Fruit fly (Drosophila melanogaster) whole organism, wandering third instar larva: ENCODE results near the gene CG43057.

ENCODE experiments used
- Hnf4 ChIP-seq: fragments of 200-800 bp; sonication (Bioruptor generic); optimal IDR thresholded peaks from 2 replicates; lab custom pipeline; 2016; ENCODE audit warnings: missing biosample characterization, mild to moderate bottlenecking, missing genetic modification characterization
- Hr78 ChIP-seq: fragments of >200 bp; optimal IDR thresholded peaks from 2 replicates; lab custom pipeline; 2017; ENCODE audit warnings: missing biosample characterization, missing genetic modification characterization
- Myc ChIP-seq: fragments of >200 bp; optimal IDR thresholded peaks from 2 replicates; lab custom pipeline; 2017
- Rel ChIP-seq, 2 experiments: fragments of 200-800 bp; sonication (Bioruptor generic) in 1 of 2; optimal IDR thresholded peaks; 2 replicates in 1 of 2; 3 replicates in 1 of 2; lab custom pipeline; 2016 to 2019; ENCODE audit warnings: mild to moderate bottlenecking in 2 of 2, missing biosample characterization in 2 of 2, missing genetic modification characterization in 2 of 2, moderate library complexity in 1 of 2
- brk ChIP-seq: fragments of 200-800 bp; sonication (Bioruptor generic); optimal IDR thresholded peaks from 2 replicates; lab custom pipeline; 2016; ENCODE audit warnings: missing biosample characterization, mild to moderate bottlenecking, missing genetic modification characterization
- ey ChIP-seq: fragments of 200-800 bp; sonication (Bioruptor generic); optimal IDR thresholded peaks from 2 replicates; lab custom pipeline; 2016; ENCODE audit warnings: missing biosample characterization, missing genetic modification characterization
- fru ChIP-seq: fragments of 200-800 bp; sonication (Bioruptor generic); optimal IDR thresholded peaks from 3 replicates; lab custom pipeline; 2016; ENCODE audit warnings: missing biosample characterization, mild to moderate bottlenecking, missing genetic modification characterization
- psq ChIP-seq: fragments of 200-800 bp; sonication (Bioruptor generic); optimal IDR thresholded peaks from 3 replicates; lab custom pipeline; 2017; ENCODE audit warnings: missing biosample characterization, mild to moderate bottlenecking, missing genetic modification characterization, moderate library complexity
- tai ChIP-seq: sonication (Bioruptor generic); optimal IDR thresholded peaks from 2 replicates; lab custom pipeline; 2016; ENCODE audit warnings: missing biosample characterization, missing genetic modification characterization
- usp ChIP-seq: fragments of >200 bp; optimal IDR thresholded peaks from 2 replicates; lab custom pipeline; 2017; ENCODE audit warnings: missing biosample characterization, missing genetic modification characterization

DNA sequence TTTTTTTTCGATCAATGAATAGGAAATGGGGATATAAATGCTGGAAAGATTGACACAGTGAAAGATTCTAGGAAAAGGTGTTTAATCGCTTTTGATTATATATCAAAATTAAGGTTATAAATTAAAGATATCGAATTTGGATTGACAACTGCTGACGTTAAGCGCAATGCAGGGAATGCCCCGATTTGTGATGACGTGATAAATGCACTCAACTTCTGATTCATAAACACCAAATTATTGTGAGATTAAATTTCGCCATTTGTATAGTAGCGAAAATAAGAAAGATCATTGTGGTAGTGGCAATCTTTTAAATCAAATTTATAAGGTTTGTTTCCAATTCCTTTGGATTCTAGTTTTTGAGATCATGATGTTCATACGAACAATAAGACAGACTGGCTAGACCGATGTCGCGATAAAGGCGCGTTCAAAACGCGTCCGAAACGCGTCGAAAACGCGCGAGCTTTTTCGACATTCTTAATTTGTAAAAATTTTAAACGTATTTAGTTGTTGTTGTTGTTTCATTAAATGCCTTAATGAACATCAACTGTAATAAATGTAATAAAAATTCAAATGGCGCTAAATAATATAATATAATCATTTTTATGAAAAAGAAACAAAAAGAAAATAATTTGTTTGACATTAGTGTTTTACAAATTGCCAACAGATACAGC lies 28.4 kb downstream of the CG43057 start, which contains the start of gene CG8349:
- TF ChIP-seq Rel (GFP tag; optimal IDR thresholded peaks at IDR 0.05; lab: Kevin White, UChicago) = no peak
- TF ChIP-seq Rel (tag; optimal IDR thresholded peaks at IDR 0.05; lab: Kevin White, UChicago) = peak; percentile 96
- no peak for TF ChIP-seq Hnf4 (GFP tag; lab: Kevin White, UChicago)
- no peak for TF ChIP-seq Hr78 (GFP tag; lab: Kevin White, UChicago)
- no peak for TF ChIP-seq tai (GFP tag; lab: Kevin White, UChicago)
- no peak for TF ChIP-seq ey
- no peak for TF ChIP-seq brk
- peak; percentile 18 for TF ChIP-seq Myc (lab: Kevin White, UChicago)
- no peak for TF ChIP-seq psq (GFP tag; lab: Kevin White, UChicago)
- TF ChIP-seq fru (GFP tag; lab: Kevin White, UChicago) = no peak
- no peak for TF ChIP-seq usp (GFP tag; lab: Kevin White, UChicago)
